Fruit fly (Drosophila melanogaster) whole organism, embryonic: ENCODE results near the gene TTLL4B.

Source experiments
- Bgb ChIP-seq: fragments of 200-800 bp; sonication (Bioruptor generic); IDR thresholded peaks from 2 replicates; pipeline ENCODE4 v1.3.6; 2022; ENCODE audit warnings: missing biosample characterization, missing genetic modification characterization; ENCODE audit not compliant: partially characterized antibody
- CG10274 ChIP-seq: fragments of 200-800 bp; sonication (Bioruptor generic); optimal IDR thresholded peaks from 3 replicates; lab custom pipeline; 2017; ENCODE audit warnings: missing biosample characterization, mild to moderate bottlenecking, missing genetic modification characterization
- CG12219 ChIP-seq: fragments of 200-800 bp; sonication (Bioruptor generic); optimal IDR thresholded peaks from 3 replicates; lab custom pipeline; 2018; ENCODE audit warnings: missing biosample characterization, mild to moderate bottlenecking, missing genetic modification characterization
- CG12391 ChIP-seq: fragments of 200-800 bp; sonication (Bioruptor generic); optimal IDR thresholded peaks from 3 replicates; lab custom pipeline; 2018; ENCODE audit warnings: missing biosample characterization, mild to moderate bottlenecking, missing genetic modification characterization, moderate library complexity
- CG13775 ChIP-seq: fragments of 200-800 bp; sonication (Bioruptor generic); optimal IDR thresholded peaks from 3 replicates; lab custom pipeline; 2017; ENCODE audit warnings: missing biosample characterization, mild to moderate bottlenecking, missing genetic modification characterization
- CG14050 ChIP-seq: fragments of 200-800 bp; sonication (Bioruptor generic); IDR thresholded peaks from 3 replicates; pipeline ENCODE4 v1.3.6; 2022; ENCODE audit warnings: missing biosample characterization, missing genetic modification characterization
- CG14860 ChIP-seq: fragments of 200-800 bp; sonication (Bioruptor generic); IDR thresholded peaks from 3 replicates; pipeline ENCODE4 v1.3.6; 2022; ENCODE audit warnings: missing biosample characterization, missing genetic modification characterization; ENCODE audit not compliant: partially characterized antibody
- CG15479 ChIP-seq: fragments of 200-800 bp; sonication (Bioruptor generic); optimal IDR thresholded peaks from 3 replicates; lab custom pipeline; 2019; ENCODE audit warnings: missing biosample characterization, mild to moderate bottlenecking, missing genetic modification characterization, moderate library complexity
- CG1792 ChIP-seq: fragments of 200-800 bp; sonication (Bioruptor generic); optimal IDR thresholded peaks from 2 replicates; lab custom pipeline; 2016; ENCODE audit warnings: missing biosample characterization, missing genetic modification characterization
- CG18011 ChIP-seq: fragments of 200-800 bp; sonication (Bioruptor generic); optimal IDR thresholded peaks from 2 replicates; lab custom pipeline; 2017; ENCODE audit warnings: missing biosample characterization, missing genetic modification characterization, mild to moderate bottlenecking, moderate library complexity, missing genotype
- CG31365 ChIP-seq: fragments of 200-800 bp; sonication (Bioruptor generic); optimal IDR thresholded peaks from 2 replicates; lab custom pipeline; 2018; ENCODE audit warnings: missing biosample characterization, mild to moderate bottlenecking, missing genetic modification characterization
- CG42726 ChIP-seq: fragments of 200-800 bp; sonication (Bioruptor generic); IDR thresholded peaks from 2 replicates; pipeline ENCODE4 v1.3.6; 2022; ENCODE audit warnings: missing biosample characterization, missing genetic modification characterization; ENCODE audit not compliant: partially characterized antibody
- CG43689 ChIP-seq: fragments of 200-800 bp; sonication (Bioruptor generic); IDR thresholded peaks from 2 replicates; pipeline ENCODE4 v1.3.6; 2022; ENCODE audit warnings: missing biosample characterization, missing genetic modification characterization
- CG4617 ChIP-seq: fragments of 200-800 bp; sonication (Bioruptor generic); optimal IDR thresholded peaks from 3 replicates; lab custom pipeline; 2016; ENCODE audit warnings: missing biosample characterization, missing genetic modification characterization, borderline replicate concordance
- CG8478 ChIP-seq: fragments of >200 bp; optimal IDR thresholded peaks from 2 replicates; lab custom pipeline; 2018
- CG9797 ChIP-seq: fragments of 200-800 bp; sonication (Bioruptor generic); optimal IDR thresholded peaks from 3 replicates; lab custom pipeline; 2018; ENCODE audit warnings: missing biosample characterization, mild to moderate bottlenecking, missing genetic modification characterization
- CoRest ChIP-seq: fragments of 200-800 bp; sonication (Bioruptor generic); optimal IDR thresholded peaks from 3 replicates; lab custom pipeline; 2018; ENCODE audit warnings: missing biosample characterization, mild to moderate bottlenecking, missing genetic modification characterization, moderate library complexity
- E2f1 ChIP-seq: fragments of 200-800 bp; sonication (Bioruptor generic); IDR thresholded peaks from 2 replicates; pipeline ENCODE4 v1.3.6; 2022; ENCODE audit warnings: missing biosample characterization, missing genetic modification characterization
- Ets65A ChIP-seq: fragments of 200-800 bp; sonication (Bioruptor generic); peaks from one replicate; lab custom pipeline; 2016; ENCODE audit warnings: missing biosample characterization, missing genetic modification characterization
- Fer2 ChIP-seq: fragments of 200-800 bp; sonication (Bioruptor generic); optimal IDR thresholded peaks from 2 replicates; lab custom pipeline; 2018; ENCODE audit warnings: missing biosample characterization, mild to moderate bottlenecking, missing genetic modification characterization, moderate library complexity
- H15 ChIP-seq: fragments of 200-800 bp; sonication (Bioruptor generic); IDR thresholded peaks from 3 replicates; pipeline ENCODE4 v1.3.6; 2022; ENCODE audit warnings: missing biosample characterization, missing genetic modification characterization
- Hand ChIP-seq: fragments of 200-800 bp; sonication (Bioruptor generic); optimal IDR thresholded peaks from 2 replicates; lab custom pipeline; 2017; ENCODE audit warnings: mild to moderate bottlenecking, missing biosample characterization, missing genetic modification reagents, missing genetic modification characterization
- Kr ChIP-seq: fragments of 200-800 bp; sonication (Bioruptor generic); optimal IDR thresholded peaks from 2 replicates; lab custom pipeline; 2017; ENCODE audit warnings: missing biosample characterization, mild to moderate bottlenecking, missing genetic modification characterization
- Lim3 ChIP-seq: fragments of 200-800 bp; sonication (Bioruptor generic); IDR thresholded peaks from 2 replicates; pipeline ENCODE4 v1.3.6; 2022; ENCODE audit warnings: missing biosample characterization, missing genetic modification characterization
- Lpt ChIP-seq: fragments of >200 bp; optimal IDR thresholded peaks from 2 replicates; lab custom pipeline; 2018; ENCODE audit warnings: missing biosample characterization, missing genetic modification characterization
- MTF-1 ChIP-seq: fragments of 200-800 bp; sonication (Bioruptor generic); optimal IDR thresholded peaks from 2 replicates; lab custom pipeline; 2018; ENCODE audit warnings: missing biosample characterization, mild to moderate bottlenecking, missing genetic modification characterization, borderline replicate concordance
- Mad ChIP-seq: fragments of 200-800 bp; sonication (Bioruptor generic); optimal IDR thresholded peaks from 2 replicates; lab custom pipeline; 2016; ENCODE audit warnings: missing biosample characterization, missing genetic modification characterization
- NK7.1 ChIP-seq: fragments of 200-800 bp; sonication (Bioruptor generic); optimal IDR thresholded peaks from 3 replicates; lab custom pipeline; 2016; ENCODE audit warnings: missing biosample characterization, missing genetic modification characterization
- Scr ChIP-seq: fragments of 200-800 bp; sonication (Bioruptor generic); IDR thresholded peaks from 2 replicates; pipeline ENCODE4 v1.3.6; 2022; ENCODE audit warnings: missing biosample characterization, missing genetic modification characterization; ENCODE audit not compliant: partially characterized antibody
- al ChIP-seq: fragments of 200-800 bp; sonication (Bioruptor generic); IDR thresholded peaks from 2 replicates; pipeline ENCODE4 v1.3.6; 2022; ENCODE audit warnings: missing biosample characterization, missing genetic modification characterization
- amos ChIP-seq: fragments of 200-800 bp; sonication (Bioruptor generic); IDR thresholded peaks from 2 replicates; pipeline ENCODE4 v1.3.6; 2022; ENCODE audit warnings: missing biosample characterization, missing genetic modification characterization; ENCODE audit not compliant: partially characterized antibody
- cas ChIP-seq: fragments of 200-800 bp; sonication (Bioruptor generic); IDR thresholded peaks from 2 replicates; pipeline ENCODE4 v1.3.6; 2022; ENCODE audit warnings: missing biosample characterization, missing genetic modification characterization
- caup ChIP-seq: fragments of 200-800 bp; sonication (Bioruptor generic); optimal IDR thresholded peaks from 3 replicates; lab custom pipeline; 2017; ENCODE audit warnings: missing biosample characterization, mild to moderate bottlenecking, missing genetic modification characterization, moderate library complexity; ENCODE audit not compliant: severe bottlenecking
- chif ChIP-seq, 2 experiments: fragments of 200-800 bp; sonication (Bioruptor generic); optimal IDR thresholded peaks; 3 replicates each; lab custom pipeline; 2016; ENCODE audit warnings: missing biosample characterization in 2 of 2, missing genetic modification characterization in 2 of 2
- corto ChIP-seq: fragments of 200-800 bp; sonication (Bioruptor generic); optimal IDR thresholded peaks from 2 replicates; lab custom pipeline; 2016; ENCODE audit warnings: missing biosample characterization, mild to moderate bottlenecking, missing genetic modification characterization, moderate library complexity
- disco-r ChIP-seq: fragments of 200-800 bp; sonication (Bioruptor generic); optimal IDR thresholded peaks from 2 replicates; lab custom pipeline; 2016; ENCODE audit warnings: missing biosample characterization, missing genetic modification characterization
- dm ChIP-seq: fragments of 200-800 bp; sonication (Bioruptor generic); optimal IDR thresholded peaks from 3 replicates; lab custom pipeline; 2016; ENCODE audit warnings: missing biosample characterization, missing genetic modification characterization
- en ChIP-seq: fragments of 200-800 bp; sonication (Bioruptor generic); optimal IDR thresholded peaks from 2 replicates; lab custom pipeline; 2016; ENCODE audit warnings: missing biosample characterization, missing genetic modification characterization
- ftz-f1 ChIP-seq: fragments of 200-800 bp; sonication (Bioruptor generic); optimal IDR thresholded peaks from 2 replicates; lab custom pipeline; 2016; ENCODE audit warnings: missing biosample characterization, missing genetic modification characterization
- gcm2 ChIP-seq: fragments of 200-800 bp; sonication (Bioruptor generic); optimal IDR thresholded peaks from 2 replicates; lab custom pipeline; 2016; ENCODE audit warnings: missing biosample characterization, missing genetic modification characterization
- mam ChIP-seq: fragments of 200-800 bp; sonication (Bioruptor generic); optimal IDR thresholded peaks from 3 replicates; lab custom pipeline; 2016; ENCODE audit warnings: missing biosample characterization, missing genetic modification characterization
- nerfin-1 ChIP-seq: fragments of 200-800 bp; sonication (Bioruptor generic); optimal IDR thresholded peaks from 3 replicates; lab custom pipeline; 2019; ENCODE audit warnings: missing biosample characterization, mild to moderate bottlenecking, missing genetic modification characterization, moderate library complexity
- peb ChIP-seq: fragments of 200-800 bp; sonication (Bioruptor generic); IDR thresholded peaks from 2 replicates; pipeline ENCODE4 v1.3.6; 2022; ENCODE audit warnings: missing biosample characterization, missing genetic modification characterization
- pnt ChIP-seq: fragments of 200-800 bp; sonication (Bioruptor generic); optimal IDR thresholded peaks from 3 replicates; lab custom pipeline; 2016; ENCODE audit warnings: missing biosample characterization, missing genetic modification characterization
- sim ChIP-seq: fragments of 200-800 bp; sonication (Bioruptor generic); IDR thresholded peaks from 2 replicates; pipeline ENCODE4 v1.3.6; 2022; ENCODE audit warnings: missing biosample characterization, missing genetic modification characterization
- so ChIP-seq: fragments of 200-800 bp; sonication (Bioruptor generic); IDR thresholded peaks from 3 replicates; pipeline ENCODE4 v1.3.6; 2022; ENCODE audit warnings: missing biosample characterization, missing genetic modification characterization
- sqz ChIP-seq: fragments of 200-800 bp; sonication (Bioruptor generic); optimal IDR thresholded peaks from 3 replicates; lab custom pipeline; 2018; ENCODE audit warnings: missing biosample characterization, mild to moderate bottlenecking, missing genetic modification characterization
- tin ChIP-seq: fragments of 200-800 bp; sonication (Bioruptor generic); optimal IDR thresholded peaks from 3 replicates; lab custom pipeline; 2016; ENCODE audit warnings: missing biosample characterization, missing genetic modification characterization
- usp ChIP-seq: fragments of >200 bp; optimal IDR thresholded peaks from 2 replicates; lab custom pipeline; 2017; ENCODE audit warnings: missing biosample characterization, missing genetic modification characterization
- wdn ChIP-seq: fragments of 200-800 bp; sonication (Bioruptor generic); IDR thresholded peaks from 2 replicates; pipeline ENCODE4 v1.3.6; 2022; ENCODE audit warnings: missing biosample characterization, missing genetic modification characterization
- zen2 ChIP-seq: fragments of 200-800 bp; sonication (Bioruptor generic); IDR thresholded peaks from 3 replicates; pipeline ENCODE4 v1.3.6; 2022; ENCODE audit warnings: missing biosample characterization, missing genetic modification characterization; ENCODE audit not compliant: partially characterized antibody

Gene TTLL4B

dm6 chr2L:3896834-3897143 is 34.3 kb downstream of the TTLL4B start (continued):
- no peak for TF ChIP-seq CG9797
- no peak for TF ChIP-seq Kr (GFP tag; lab: Kevin White, UChicago)
- TF ChIP-seq tin (GFP tag; lab: Kevin White, UChicago), result peak; percentile 53
- peak; percentile 66 for TF ChIP-seq mam (GFP tag; lab: Kevin White, UChicago)
- no peak for TF ChIP-seq sqz (GFP tag; lab: Kevin White, UChicago)
- TF ChIP-seq amos (GFP tag; lab: Robert Waterston, UW), result no peak
- no peak for TF ChIP-seq ftz-f1 (GFP tag; lab: Kevin White, UChicago)
- peak; percentile 6 for TF ChIP-seq dm (GFP tag; lab: Kevin White, UChicago)
- peak in 1 of 2 experiments; percentile 33 for TF ChIP-seq chif (GFP tag; optimal IDR thresholded peaks at IDR 0.05; lab: Kevin White, UChicago)
- TF ChIP-seq Mad (GFP tag; lab: Kevin White, UChicago), result no peak
- TF ChIP-seq CG15479, result no peak
- TF ChIP-seq CG12391, result peak; percentile 58
- no peak for TF ChIP-seq Lpt (GFP tag; lab: Kevin White, UChicago)
- TF ChIP-seq CG42726 (GFP tag; lab: Robert Waterston, UW), result no peak
- TF ChIP-seq al, result peak; percentile 74
- no peak for TF ChIP-seq CG10274 (GFP tag; lab: Kevin White, UChicago)
- TF ChIP-seq Scr, result no peak
- TF ChIP-seq nerfin-1 (tag; lab: Kevin White, UChicago), result no peak
- TF ChIP-seq Ets65A (GFP tag; lab: Kevin White, UChicago), result no peak
- peak; percentile 41; the same call in 1 of the 2 replicates for TF ChIP-seq Lim3 (GFP tag; lab: Robert Waterston, UW)
- TF ChIP-seq sim (GFP tag; lab: Robert Waterston, UW), result 0 out of 2 replicates have a peak, but pooled peaks have one; percentile 20
- no peak for TF ChIP-seq zen2 (GFP tag; lab: Robert Waterston, UW)
- no peak for TF ChIP-seq NK7.1
- TF ChIP-seq MTF-1 (GFP tag; lab: Kevin White, UChicago), result no peak
- TF ChIP-seq E2f1 (GFP tag; lab: Robert Waterston, UW), result peak; percentile 71
- peak; percentile 65 for TF ChIP-seq CoRest (tag; lab: Kevin White, UChicago)
- TF ChIP-seq Fer2 (tag; lab: Kevin White, UChicago), result peak; percentile 21
- no peak for TF ChIP-seq CG14860 (GFP tag; lab: Robert Waterston, UW)
- peak; percentile 81 for TF ChIP-seq corto (GFP tag; lab: Kevin White, UChicago)
- 0 out of 2 replicates have a peak, but pooled peaks have one; percentile 40 for TF ChIP-seq cas (GFP tag; lab: Robert Waterston, UW)
- TF ChIP-seq wdn (GFP tag; lab: Robert Waterston, UW), result peak; percentile 65
- TF ChIP-seq gcm2, result no peak
- TF ChIP-seq disco-r, result no peak
- no peak for TF ChIP-seq usp (GFP tag; lab: Kevin White, UChicago)
- no peak for TF ChIP-seq CG31365
- TF ChIP-seq Hand, result peak; percentile 43
- 0 out of 2 replicates have a peak, but pooled peaks have one; percentile 26 for TF ChIP-seq CG43689 (GFP tag; lab: Robert Waterston, UW)
- no peak for TF ChIP-seq Bgb
- TF ChIP-seq CG12219 (GFP tag; lab: Kevin White, UChicago), result peak; percentile 17
- TF ChIP-seq H15 (GFP tag; lab: Robert Waterston, UW), result peak; percentile 27; the same call in 1 of the 3 replicates
- peak; percentile 6 for TF ChIP-seq pnt (GFP tag; lab: Kevin White, UChicago)
- no peak for TF ChIP-seq CG13775
- peak; percentile 73; the same call in 2 of the 3 replicates for TF ChIP-seq so (GFP tag; lab: Robert Waterston, UW)
- peak; percentile 2 for TF ChIP-seq CG1792 (GFP tag; lab: Kevin White, UChicago)
- TF ChIP-seq CG8478 (lab: Kevin White, UChicago), result no peak
- TF ChIP-seq CG4617 (GFP tag; lab: Kevin White, UChicago), result no peak
- peak; percentile 10; the same call in 1 of the 2 replicates for TF ChIP-seq peb
- peak; percentile 37 for TF ChIP-seq CG18011
- TF ChIP-seq en (GFP tag; lab: Kevin White, UChicago), result no peak
- TF ChIP-seq caup (GFP tag; lab: Kevin White, UChicago), result peak; percentile 32
- peak; percentile 57 for TF ChIP-seq CG14050
